Worm (Caenorhabditis elegans): Measurements from ENCODE around the gene hlh-3.

- TF ChIP-seq unc-62 (GFP tag; optimal IDR thresholded peaks at IDR 0.05) (no peak), ceh-58 (GFP tag; IDR thresholded peaks at IDR 0.05) (no peak), ama-1 (optimal IDR thresholded peaks at IDR 0.05) (no peak), ama-1 (GFP tag; optimal IDR thresholded peaks at IDR 0.05) (no peak)
Measured at ce11 chrII:9094247-9094790, 7.9 kb downstream of the hlh-3 start.
